Worm (Caenorhabditis elegans): Measurements from ENCODE around the gene Y51B9A.6.

The Y51B9A.6 gene

ce11 chrII:9369394-9369793 is 33.6 kb downstream of the Y51B9A.6 start:
- TF ChIP-seq attf-6 (GFP tag; IDR thresholded peaks at IDR 0.05) (no peak), lin-26 (GFP tag; IDR thresholded peaks at IDR 0.05) (no peak), ets-4 (GFP tag; optimal IDR thresholded peaks at IDR 0.05) (no peak), B0019.2 (GFP tag; conservative IDR thresholded peaks at IDR 0.05) (no peak), mxl-1 (tag; optimal IDR thresholded peaks at IDR 0.05) (no peak), ceh-27 (GFP tag; optimal IDR thresholded peaks at IDR 0.05) (no peak), lir-1 (GFP tag; conservative IDR thresholded peaks at IDR 0.05) (no peak), F22D6.2 (tag; optimal IDR thresholded peaks at IDR 0.05) (no peak), nfya-1 (tag; optimal IDR thresholded peaks at IDR 0.05; ENCODE audit: borderline replicate concordance, insufficient read depth) (no peak), mcd-1 (GFP tag; IDR thresholded peaks at IDR 0.05) (no peak), ztf-22 (GFP tag; optimal IDR thresholded peaks at IDR 0.05) (no peak), B0336.3 (GFP tag; IDR thresholded peaks at IDR 0.05) (no peak), tbp1 (GFP tag; optimal IDR thresholded peaks at IDR 0.05) (no peak), Y53G8AR.9 (GFP tag; conservative IDR thresholded peaks at IDR 0.05) (no peak), ccch-3 (GFP tag; optimal IDR thresholded peaks at IDR 0.05) (no peak), snpc-1.3 (tag; optimal IDR thresholded peaks at IDR 0.05; ENCODE audit: insufficient read depth) (no peak), hrde-1 (tag; optimal IDR thresholded peaks at IDR 0.05; ENCODE audit: borderline replicate concordance) (no peak), lsl-1 (GFP tag; optimal IDR thresholded peaks at IDR 0.05) (no peak)

DNA sequence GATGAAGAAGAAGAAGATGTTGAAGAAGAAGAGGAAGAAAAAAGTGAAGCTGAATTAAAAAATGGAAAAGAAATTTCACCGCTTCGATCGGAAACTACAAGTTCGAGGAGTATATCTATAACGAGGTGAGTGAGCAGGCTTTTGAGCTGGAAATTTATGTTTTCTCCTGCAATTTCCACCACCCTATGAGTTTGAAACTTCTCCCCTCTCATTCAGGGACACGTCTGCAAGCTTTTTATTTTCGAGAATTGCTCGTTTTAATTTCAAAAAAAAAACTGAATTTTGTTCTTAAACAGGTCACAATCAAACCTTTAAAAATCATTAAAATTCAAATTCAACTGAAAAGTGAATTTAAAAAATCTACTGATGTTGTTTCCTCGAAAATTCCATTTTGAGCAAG is 40.7 kb downstream of the Y51B9A.6 start:
- TF ChIP-seq mcd-1 (GFP tag; IDR thresholded peaks at IDR 0.05) (no peak), him-1 (tag; optimal IDR thresholded peaks at IDR 0.05) (no peak)

DNA sequence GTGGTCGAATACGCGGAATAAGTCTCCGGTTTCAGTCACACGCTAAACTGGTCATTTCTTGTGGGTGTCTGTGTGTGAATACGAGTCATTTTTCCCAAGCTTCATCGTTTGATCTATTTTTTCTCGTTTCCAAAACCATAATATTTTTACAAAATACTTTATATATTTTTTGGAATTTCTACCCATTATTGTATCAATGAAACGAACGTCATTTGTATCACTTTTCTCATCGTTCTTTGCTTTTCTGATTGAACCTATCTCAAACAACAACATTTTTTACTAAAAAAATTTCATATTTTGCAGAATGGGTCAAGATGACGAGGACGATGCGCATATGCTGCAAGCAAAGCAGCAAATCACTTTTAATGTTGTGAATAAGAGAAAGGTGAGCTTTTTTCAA is 44.8 kb downstream of the Y51B9A.6 start, which contains the start of gene mel-11:
Gene mel-11 (plus strand): TSS at position 301 of the 400 bp plus-strand sequence.
- no peak for TF ChIP-seq nhr-27 (tag; optimal IDR thresholded peaks at IDR 0.05)
- no peak for TF ChIP-seq F39B2.1 (GFP tag; IDR thresholded peaks at IDR 0.05)
- TF ChIP-seq attf-5 (GFP tag; optimal IDR thresholded peaks at IDR 0.05) = no peak
- no peak for TF ChIP-seq B0261.1 (tag; optimal IDR thresholded peaks at IDR 0.05)
- no peak for TF ChIP-seq F37B4.10 (GFP tag; IDR thresholded peaks at IDR 0.05)
- no peak for TF ChIP-seq sptf-2 (GFP tag; optimal IDR thresholded peaks at IDR 0.05)
- no peak for TF ChIP-seq lin-26 (GFP tag; IDR thresholded peaks at IDR 0.05)
- TF ChIP-seq mel-28 (tag; optimal IDR thresholded peaks at IDR 0.05; ENCODE audit: borderline replicate concordance) = no peak
- TF ChIP-seq ccch-3 (GFP tag; optimal IDR thresholded peaks at IDR 0.05) = no peak
- TF ChIP-seq nhr-120 (GFP tag; IDR thresholded peaks at IDR 0.05) = no peak
- no peak for TF ChIP-seq madf-8 (GFP tag; conservative IDR thresholded peaks at IDR 0.05)
- no peak for TF ChIP-seq mxl-1 (tag; optimal IDR thresholded peaks at IDR 0.05)
- TF ChIP-seq ceh-58 (GFP tag; IDR thresholded peaks at IDR 0.05) = no peak
- TF ChIP-seq hmg-1.2 (GFP tag; IDR thresholded peaks at IDR 0.05) = no peak
- no peak for TF ChIP-seq ceh-79 (tag; optimal IDR thresholded peaks at IDR 0.05)
- TF ChIP-seq F33H1.4 (GFP tag; IDR thresholded peaks at IDR 0.05) = no peak

DNA sequence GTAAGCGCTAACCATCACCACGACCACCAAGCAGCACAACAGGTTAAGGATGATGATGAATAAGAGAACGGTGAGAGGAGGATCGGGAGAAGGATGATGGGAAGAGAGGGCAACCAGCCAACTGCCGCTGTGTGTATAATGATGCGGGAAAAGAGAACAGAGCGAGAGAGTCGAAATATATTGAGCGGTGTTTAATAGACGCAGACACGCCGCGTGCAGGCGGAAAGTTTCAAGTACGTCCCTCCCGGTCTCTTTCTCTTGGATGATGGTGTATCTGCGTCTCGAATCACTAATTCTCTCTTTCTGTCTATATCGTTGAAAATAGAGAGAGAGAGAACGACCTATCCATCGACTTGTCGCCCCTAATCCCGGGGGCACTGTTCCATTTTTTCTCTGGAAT is 46.3 kb downstream of the Y51B9A.6 start:
- TF ChIP-seq tbp1 (GFP tag; optimal IDR thresholded peaks at IDR 0.05) (peak; percentile 9), attf-5 (GFP tag; optimal IDR thresholded peaks at IDR 0.05) (peak; percentile 39), zfh-2 (GFP tag; conservative IDR thresholded peaks at IDR 0.05) (peak; percentile 43; the same call in 1 of the 2 replicates), dox-1 (GFP tag; IDR thresholded peaks at IDR 0.05) (peak; percentile 46; the same call in 1 of the 2 replicates), F37B4.10 (GFP tag; IDR thresholded peaks at IDR 0.05) (no peak), F57A8.1 (GFP tag; optimal IDR thresholded peaks at IDR 0.05) (no peak), C17E4.6 (GFP tag; IDR thresholded peaks at IDR 0.05) (no peak), let-607 (tag; optimal IDR thresholded peaks at IDR 0.05) (no peak), rcor-1 (GFP tag; IDR thresholded peaks at IDR 0.05) (0 out of 2 replicates have a peak, but pooled peaks have one; percentile 8), lin-40 (tag; optimal IDR thresholded peaks at IDR 0.05) (peak; percentile 8), hmg-1.2 (GFP tag; IDR thresholded peaks at IDR 0.05) (peak; percentile 83), D2030.7 (GFP tag; IDR thresholded peaks at IDR 0.05) (no peak), B0019.2 (GFP tag; conservative IDR thresholded peaks at IDR 0.05) (no peak), ceh-27 (GFP tag; optimal IDR thresholded peaks at IDR 0.05) (peak; percentile 10), F22D6.2 (tag; optimal IDR thresholded peaks at IDR 0.05) (no peak), ekl-4 (GFP tag; IDR thresholded peaks at IDR 0.05) (0 out of 2 replicates have a peak, but pooled peaks have one; percentile 23), cebp-1 (GFP tag; IDR thresholded peaks at IDR 0.05) (no peak), cebp-1 (tag; optimal IDR thresholded peaks at IDR 0.05) (peak; percentile 43), lir-1 (GFP tag; conservative IDR thresholded peaks at IDR 0.05) (no peak), hrde-1 (tag; optimal IDR thresholded peaks at IDR 0.05; ENCODE audit: borderline replicate concordance) (no peak)
